Fruit fly (Drosophila melanogaster) whole organism, pupa: Measurements from ENCODE around the gene Gpb5.

Experiments
- CG10348 ChIP-seq: fragments of 200-800 bp; sonication (Bioruptor generic); IDR thresholded peaks from 2 replicates; pipeline ENCODE4 v1.3.6; 2022; ENCODE audit warnings: missing biosample characterization, missing genetic modification characterization
- CG12605 ChIP-seq: fragments of 200-800 bp; sonication (Bioruptor generic); IDR thresholded peaks from 2 replicates; pipeline ENCODE4 v1.3.6; 2022; ENCODE audit warnings: missing biosample characterization, missing genetic modification characterization
- CG13204 ChIP-seq: fragments of 200-800 bp; sonication (Bioruptor generic); optimal IDR thresholded peaks from 2 replicates; lab custom pipeline; 2018; ENCODE audit warnings: missing biosample characterization, mild to moderate bottlenecking, missing genetic modification characterization, moderate library complexity
- CG14655 ChIP-seq: fragments of 200-800 bp; sonication (Bioruptor generic); optimal IDR thresholded peaks from 3 replicates; lab custom pipeline; 2017; ENCODE audit warnings: mild to moderate bottlenecking, missing biosample characterization, missing genetic modification reagents, missing genetic modification characterization
- CG15710 ChIP-seq: fragments of 200-800 bp; sonication (Bioruptor generic); optimal IDR thresholded peaks from 2 replicates; lab custom pipeline; 2018; ENCODE audit warnings: missing biosample characterization, mild to moderate bottlenecking, missing genetic modification characterization, moderate library complexity
- CG17806 ChIP-seq: fragments of 200-800 bp; sonication (Bioruptor generic); optimal IDR thresholded peaks from 2 replicates; lab custom pipeline; 2018; ENCODE audit warnings: missing biosample characterization, mild to moderate bottlenecking, missing genetic modification characterization, moderate library complexity
- CG32121 ChIP-seq: fragments of 200-800 bp; sonication (Bioruptor generic); IDR thresholded peaks from 2 replicates; pipeline ENCODE4 v1.3.6; 2022; ENCODE audit warnings: missing biosample characterization, missing genetic modification characterization
- CG34367 ChIP-seq: fragments of 200-800 bp; sonication (Bioruptor generic); optimal IDR thresholded peaks from 2 replicates; lab custom pipeline; 2018; ENCODE audit warnings: missing biosample characterization, mild to moderate bottlenecking, missing genetic modification characterization
- CG4496 ChIP-seq: fragments of 200-800 bp; sonication (Bioruptor generic); IDR thresholded peaks from 3 replicates; pipeline ENCODE4 v1.3.6; 2022; ENCODE audit warnings: missing biosample characterization, missing genetic modification characterization
- CG8159 ChIP-seq: fragments of 200-800 bp; sonication (Bioruptor generic); optimal IDR thresholded peaks from 3 replicates; lab custom pipeline; 2018; ENCODE audit warnings: missing biosample characterization, mild to moderate bottlenecking, missing genetic modification characterization, moderate library complexity
- CG9948 ChIP-seq: fragments of 200-800 bp; sonication (Bioruptor generic); optimal IDR thresholded peaks from 2 replicates; lab custom pipeline; 2018; ENCODE audit warnings: missing biosample characterization, mild to moderate bottlenecking, missing genetic modification characterization, moderate library complexity
- D1 ChIP-seq: fragments of 200-800 bp; sonication (Bioruptor generic); optimal IDR thresholded peaks from 2 replicates; lab custom pipeline; 2018; ENCODE audit warnings: missing biosample characterization, mild to moderate bottlenecking, missing genetic modification characterization, moderate library complexity
- EcR ChIP-seq: fragments of 200-800 bp; sonication (Bioruptor generic); optimal IDR thresholded peaks from 3 replicates; lab custom pipeline; 2019; ENCODE audit warnings: missing biosample characterization, missing genetic modification characterization, mild to moderate bottlenecking, moderate library complexity, missing genetic modification reagents
- Ets98B ChIP-seq: fragments of 200-800 bp; sonication (Bioruptor generic); IDR thresholded peaks from 2 replicates; pipeline ENCODE4 v1.3.6; 2022; ENCODE audit warnings: missing biosample characterization, missing genetic modification characterization
- Pif1A ChIP-seq: fragments of 200-800 bp; sonication (Bioruptor generic); optimal IDR thresholded peaks from 3 replicates; lab custom pipeline; 2016; ENCODE audit warnings: missing biosample characterization, missing genetic modification characterization
- Pif1B ChIP-seq: fragments of 200-800 bp; sonication (Bioruptor generic); optimal IDR thresholded peaks from 3 replicates; lab custom pipeline; 2016; ENCODE audit warnings: missing biosample characterization, missing genetic modification characterization
- Snoo ChIP-seq: fragments of 200-800 bp; sonication (Bioruptor generic); optimal IDR thresholded peaks from 3 replicates; lab custom pipeline; 2017; ENCODE audit warnings: missing biosample characterization, mild to moderate bottlenecking, missing genetic modification characterization, inconsistent platforms
- fd96Ca ChIP-seq: fragments of 200-800 bp; sonication (Bioruptor generic); IDR thresholded peaks from 3 replicates; pipeline ENCODE4 v1.3.6; 2022; ENCODE audit warnings: missing biosample characterization, missing genetic modification characterization
- gl ChIP-seq: fragments of 200-800 bp; sonication (Bioruptor generic); optimal IDR thresholded peaks from 2 replicates; lab custom pipeline; 2018; ENCODE audit warnings: missing biosample characterization, mild to moderate bottlenecking, missing genetic modification characterization
- rn ChIP-seq: fragments of 200-800 bp; sonication (Bioruptor generic); IDR thresholded peaks from 2 replicates; pipeline ENCODE4 v1.3.6; 2022; ENCODE audit warnings: missing biosample characterization, missing genetic modification characterization

The Gpb5 gene

DNA sequence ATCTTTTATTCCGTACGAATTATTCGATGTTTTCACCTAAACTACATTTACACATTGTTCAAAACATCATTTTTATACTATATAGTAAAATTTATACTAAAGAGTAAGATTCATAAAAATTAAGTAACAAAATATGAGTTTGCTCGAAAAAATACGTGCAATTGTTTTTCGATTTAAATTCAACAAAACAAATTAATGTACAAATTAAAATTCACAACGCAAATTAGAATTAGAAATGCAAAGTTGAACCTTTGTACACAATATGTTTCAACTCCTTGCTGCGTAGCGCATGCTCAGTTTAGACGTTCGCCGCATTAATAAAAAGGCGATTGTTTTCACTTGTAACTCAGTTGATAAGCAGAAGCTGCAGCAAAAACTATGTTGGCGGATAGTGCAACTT lies at the start of gene Gpb5:
TSS of gene Gpb5 (plus strand) at position 301 of the 400 bp plus-strand sequence.
- no peak for TF ChIP-seq CG12605 (GFP tag; lab: Robert Waterston, UW)
- TF ChIP-seq CG9948 (tag; lab: Kevin White, UChicago): no peak
- TF ChIP-seq EcR (GFP tag; lab: Kevin White, UChicago): no peak
- no peak for TF ChIP-seq D1
- TF ChIP-seq Ets98B: no peak
- no peak for TF ChIP-seq CG10348
- no peak for TF ChIP-seq gl (tag; lab: Kevin White, UChicago)
- no peak for TF ChIP-seq rn
- no peak for TF ChIP-seq CG17806 (tag; lab: Kevin White, UChicago)
- no peak for TF ChIP-seq fd96Ca (GFP tag; lab: Robert Waterston, UW)
- TF ChIP-seq CG32121 (GFP tag; lab: Robert Waterston, UW): no peak
- no peak for TF ChIP-seq Pif1B (GFP tag; lab: Kevin White, UChicago)
- no peak for TF ChIP-seq CG8159 (tag; lab: Kevin White, UChicago)
- TF ChIP-seq CG15710: no peak
- TF ChIP-seq CG13204 (GFP tag; lab: Kevin White, UChicago): no peak
- TF ChIP-seq CG14655 (GFP tag; lab: Kevin White, UChicago): no peak
- TF ChIP-seq Snoo (tag; lab: Kevin White, UChicago): no peak
- TF ChIP-seq, all 21 proteins: peak for 0

DNA sequence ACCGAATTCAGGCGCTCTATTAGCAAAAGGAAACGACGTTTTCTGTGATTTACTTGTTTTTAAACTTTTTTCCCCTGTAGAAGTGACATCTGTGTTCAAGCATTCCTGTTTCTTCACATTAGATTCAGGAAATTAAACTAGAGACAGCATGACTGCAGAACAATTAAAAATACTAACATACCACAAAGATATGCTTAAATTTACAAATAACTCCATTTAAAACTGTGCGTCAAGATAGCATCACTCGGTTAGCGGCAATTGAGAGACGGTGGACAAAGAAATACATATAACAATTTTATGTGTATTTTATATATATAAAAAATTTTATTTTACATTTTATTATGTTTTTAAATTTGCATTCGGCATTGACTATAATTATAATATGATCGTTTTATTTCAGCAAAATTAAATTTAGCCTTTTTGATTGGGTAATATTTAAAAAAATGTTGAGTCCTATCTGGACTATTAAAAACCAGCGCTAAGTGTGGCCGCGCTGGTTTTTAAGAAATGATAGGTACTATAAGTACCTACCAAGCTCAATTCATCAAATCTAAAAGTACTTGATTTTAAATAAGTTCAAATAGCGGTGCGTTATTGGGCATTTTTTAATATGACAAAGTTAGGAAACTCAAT lies 2.1 kb downstream of the Gpb5 start, which contains the start of gene Tim23:
TSS of gene Tim23 (minus strand) at position 144 of the 633 bp plus-strand sequence.
- TF ChIP-seq Snoo (tag; lab: Kevin White, UChicago): no peak
- TF ChIP-seq Pif1B (GFP tag; lab: Kevin White, UChicago): no peak
- no peak for TF ChIP-seq CG15710
- no peak for TF ChIP-seq CG10348
- TF ChIP-seq EcR (GFP tag; lab: Kevin White, UChicago): no peak
- TF ChIP-seq CG34367 (tag; lab: Kevin White, UChicago): no peak
- no peak for TF ChIP-seq fd96Ca (GFP tag; lab: Robert Waterston, UW)
- no peak for TF ChIP-seq D1
- TF ChIP-seq CG9948 (tag; lab: Kevin White, UChicago): no peak

DNA sequence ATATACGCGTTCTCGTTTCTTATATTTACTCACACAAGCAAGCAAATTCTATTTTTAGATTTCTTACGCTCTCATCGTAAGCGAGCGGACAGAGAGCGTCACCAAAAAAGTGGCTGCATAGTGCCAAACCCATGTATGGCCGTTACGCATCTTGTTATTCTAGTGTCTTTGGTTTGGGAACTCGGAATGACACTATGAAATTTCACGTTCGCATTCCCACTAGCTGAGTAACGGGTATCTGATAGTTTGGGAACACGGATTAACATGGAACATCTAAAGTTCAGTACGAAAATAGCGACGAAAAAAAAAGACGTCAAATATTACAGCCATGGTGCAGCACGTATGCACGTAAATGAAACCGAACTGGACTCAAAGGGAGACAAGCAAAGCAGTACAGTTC lies 3.5 kb downstream of the Gpb5 start:
- TF ChIP-seq CG17806 (tag; lab: Kevin White, UChicago) (no peak), Ets98B (no peak), Pif1A (no peak), CG9948 (tag; lab: Kevin White, UChicago) (no peak), EcR (GFP tag; lab: Kevin White, UChicago) (no peak), CG13204 (GFP tag; lab: Kevin White, UChicago) (no peak), Pif1B (GFP tag; lab: Kevin White, UChicago) (no peak), CG34367 (tag; lab: Kevin White, UChicago) (no peak), CG15710 (no peak), CG10348 (no peak), D1 (no peak), CG14655 (GFP tag; lab: Kevin White, UChicago) (no peak), CG8159 (tag; lab: Kevin White, UChicago) (no peak), CG32121 (GFP tag; lab: Robert Waterston, UW) (no peak), CG4496 (GFP tag; lab: Robert Waterston, UW) (no peak), CG12605 (GFP tag; lab: Robert Waterston, UW) (no peak), rn (no peak), fd96Ca (GFP tag; lab: Robert Waterston, UW) (no peak), Snoo (tag; lab: Kevin White, UChicago) (no peak)
- TF ChIP-seq, all 21 proteins: peak for 0

DNA sequence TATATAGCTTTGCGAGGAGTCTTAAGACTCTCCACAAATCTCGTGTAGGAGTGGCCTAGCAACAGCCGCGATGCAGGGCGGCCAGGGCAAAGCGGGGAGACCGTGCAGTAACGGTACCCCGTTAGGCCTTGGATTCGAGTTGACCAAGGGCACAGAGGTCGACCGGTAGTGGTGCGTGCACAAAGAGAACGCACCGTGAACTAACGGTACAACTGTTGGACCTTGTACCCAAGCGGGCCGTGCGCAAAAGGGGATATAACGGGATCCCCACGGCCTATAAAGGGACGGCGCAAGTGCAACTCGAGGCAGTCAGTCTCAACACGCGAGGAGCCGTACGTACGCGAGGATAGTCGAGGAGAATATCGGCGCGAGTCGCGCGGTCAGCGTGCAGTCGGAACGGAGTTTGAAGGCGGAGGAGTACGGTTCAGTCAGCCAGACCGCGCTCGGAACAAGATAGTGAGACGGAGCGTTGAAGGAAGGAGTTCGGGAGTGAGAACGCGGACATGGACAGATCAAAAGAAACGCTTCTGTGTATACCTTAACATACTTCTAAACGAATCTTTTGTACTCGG lies 20.8 kb downstream of the Gpb5 start:
- TF ChIP-seq CG10348 (no peak), CG15710 (no peak), Ets98B (no peak), CG4496 (GFP tag; lab: Robert Waterston, UW) (no peak)
